Fruit fly (Drosophila melanogaster) whole organism, embryonic: Measurements from ENCODE around the gene CG10337.

Source experiments
- CG11398 ChIP-seq: fragments of 200-800 bp; sonication (Bioruptor generic); optimal IDR thresholded peaks from 2 replicates; lab custom pipeline; 2016; ENCODE audit warnings: missing biosample characterization, missing genetic modification characterization
- CG11560 ChIP-seq: fragments of 200-800 bp; sonication (Bioruptor generic); IDR thresholded peaks from 3 replicates; pipeline ENCODE4 v1.3.6; 2022; ENCODE audit warnings: missing biosample characterization, missing genetic modification characterization
- CG12236 ChIP-seq: fragments of 200-800 bp; sonication (Bioruptor generic); optimal IDR thresholded peaks from 2 replicates; lab custom pipeline; 2016; ENCODE audit warnings: missing biosample characterization, missing genetic modification characterization
- CG12744 ChIP-seq: fragments of 200-800 bp; sonication (Bioruptor generic); optimal IDR thresholded peaks from 2 replicates; lab custom pipeline; 2016; ENCODE audit warnings: missing biosample characterization, missing genetic modification characterization
- CG13894 ChIP-seq: fragments of 200-800 bp; sonication (Bioruptor generic); optimal IDR thresholded peaks from 3 replicates; lab custom pipeline; 2018; ENCODE audit warnings: missing biosample characterization, mild to moderate bottlenecking, missing genetic modification characterization, moderate library complexity
- CG14050 ChIP-seq: fragments of 200-800 bp; sonication (Bioruptor generic); IDR thresholded peaks from 3 replicates; pipeline ENCODE4 v1.3.6; 2022; ENCODE audit warnings: missing biosample characterization, missing genetic modification characterization
- CG17385 ChIP-seq: fragments of 200-800 bp; sonication (Bioruptor generic); optimal IDR thresholded peaks from 3 replicates; lab custom pipeline; 2018; ENCODE audit warnings: missing biosample characterization, mild to moderate bottlenecking, missing genetic modification characterization
- CG2712 ChIP-seq: fragments of 200-800 bp; optimal IDR thresholded peaks from 3 replicates; lab custom pipeline; 2019; ENCODE audit warnings: missing biosample characterization, mild to moderate bottlenecking, missing genetic modification characterization, moderate library complexity
- CG3281 ChIP-seq: fragments of 200-800 bp; sonication (Bioruptor generic); optimal IDR thresholded peaks from 3 replicates; lab custom pipeline; 2017; ENCODE audit warnings: missing biosample characterization, mild to moderate bottlenecking, missing genetic modification characterization
- CG3726 ChIP-seq: fragments of 200-800 bp; sonication (Bioruptor generic); IDR thresholded peaks from 3 replicates; pipeline ENCODE4, ENCODE4 v1.3.6; 2022; ENCODE audit warnings: missing biosample characterization, missing genetic modification characterization
- CG4707 ChIP-seq: fragments of 200-800 bp; sonication (Bioruptor generic); optimal IDR thresholded peaks from 2 replicates; lab custom pipeline; 2018; ENCODE audit warnings: missing biosample characterization, mild to moderate bottlenecking, missing genetic modification characterization, moderate library complexity
- CG4730 ChIP-seq: fragments of 200-800 bp; sonication (Bioruptor generic); IDR thresholded peaks from 2 replicates; pipeline ENCODE4 v1.3.6; 2022; ENCODE audit warnings: missing biosample characterization, missing genetic modification characterization
- CG4820 ChIP-seq: fragments of 200-800 bp; sonication (Bioruptor generic); optimal IDR thresholded peaks from 3 replicates; lab custom pipeline; 2016; ENCODE audit warnings: missing biosample characterization, missing genetic modification characterization
- CG5953 ChIP-seq: fragments of 200-800 bp; sonication (Bioruptor generic); IDR thresholded peaks from 2 replicates; pipeline ENCODE4 v1.3.6; 2022; ENCODE audit warnings: missing biosample characterization, missing genetic modification characterization
- CG6175 ChIP-seq: fragments of 200-800 bp; sonication (Bioruptor generic); IDR thresholded peaks from 3 replicates; pipeline ENCODE4 v1.3.6; 2022; ENCODE audit warnings: missing biosample characterization, missing genetic modification characterization
- CG6791 ChIP-seq: fragments of 200-800 bp; sonication (Bioruptor generic); IDR thresholded peaks from 3 replicates; pipeline ENCODE4 v1.3.6; 2022; ENCODE audit warnings: missing biosample characterization, missing genetic modification characterization; ENCODE audit not compliant: partially characterized antibody
- CG6854 ChIP-seq: fragments of 200-800 bp; sonication (Bioruptor generic); optimal IDR thresholded peaks from 3 replicates; lab custom pipeline; 2017; ENCODE audit warnings: missing biosample characterization, mild to moderate bottlenecking, missing genetic modification characterization
- CG8089 ChIP-seq: fragments of 200-800 bp; sonication (Bioruptor generic); optimal IDR thresholded peaks from 3 replicates; lab custom pipeline; 2016; ENCODE audit warnings: missing biosample characterization, missing genetic modification characterization
- CG8281 ChIP-seq: fragments of 200-800 bp; sonication (Bioruptor generic); optimal IDR thresholded peaks from 2 replicates; lab custom pipeline; 2018; ENCODE audit warnings: missing biosample characterization, mild to moderate bottlenecking, missing genetic modification characterization, moderate library complexity
- CG9797 ChIP-seq: fragments of 200-800 bp; sonication (Bioruptor generic); optimal IDR thresholded peaks from 3 replicates; lab custom pipeline; 2018; ENCODE audit warnings: missing biosample characterization, mild to moderate bottlenecking, missing genetic modification characterization
- Dfd ChIP-seq, 2 experiments: fragments of >200 bp; optimal IDR thresholded peaks; 2 replicates each; lab custom pipeline; 2017; ENCODE audit warnings: missing biosample characterization in 2 of 2, missing genetic modification characterization in 2 of 2
- ERR ChIP-seq: fragments of 200-800 bp; sonication (Bioruptor generic); optimal IDR thresholded peaks from 2 replicates; lab custom pipeline; 2016; ENCODE audit warnings: missing biosample characterization, missing genetic modification characterization
- Gsc ChIP-seq: fragments of 200-800 bp; sonication (Bioruptor generic); IDR thresholded peaks from 2 replicates; pipeline ENCODE4 v1.3.6; 2022; ENCODE audit warnings: missing biosample characterization, missing genetic modification characterization
- Hand ChIP-seq: fragments of 200-800 bp; sonication (Bioruptor generic); optimal IDR thresholded peaks from 2 replicates; lab custom pipeline; 2017; ENCODE audit warnings: mild to moderate bottlenecking, missing biosample characterization, missing genetic modification reagents, missing genetic modification characterization
- Hey ChIP-seq: fragments of 200-800 bp; sonication (Bioruptor generic); optimal IDR thresholded peaks from 3 replicates; lab custom pipeline; 2018; ENCODE audit warnings: missing biosample characterization, mild to moderate bottlenecking, missing genetic modification characterization
- Hsf ChIP-seq: fragments of 200-800 bp; sonication (Bioruptor generic); optimal IDR thresholded peaks from 3 replicates; lab custom pipeline; 2016; ENCODE audit warnings: missing biosample characterization, missing genetic modification characterization
- Med ChIP-seq: fragments of 200-800 bp; sonication (Bioruptor generic); peaks from one replicate; lab custom pipeline; 2016; ENCODE audit warnings: missing biosample characterization, missing genetic modification characterization, mild to moderate bottlenecking, inconsistent platforms, moderate library complexity
- Meics ChIP-seq: fragments of 200-800 bp; sonication (Bioruptor generic); optimal IDR thresholded peaks from 2 replicates; lab custom pipeline; 2017; ENCODE audit warnings: missing biosample characterization, mild to moderate bottlenecking, missing genetic modification characterization
- NC2β ChIP-seq: fragments of 200-800 bp; sonication (Bioruptor generic); optimal IDR thresholded peaks from 2 replicates; lab custom pipeline; 2016; ENCODE audit warnings: missing biosample characterization, missing genetic modification characterization
- NK7.1 ChIP-seq: fragments of 200-800 bp; sonication (Bioruptor generic); optimal IDR thresholded peaks from 3 replicates; lab custom pipeline; 2016; ENCODE audit warnings: missing biosample characterization, missing genetic modification characterization
- PHDP ChIP-seq: fragments of 200-800 bp; sonication (Bioruptor generic); optimal IDR thresholded peaks from 3 replicates; lab custom pipeline; 2018; ENCODE audit warnings: missing biosample characterization, mild to moderate bottlenecking, missing genetic modification characterization, moderate library complexity
- Sox102F ChIP-seq: fragments of 200-800 bp; sonication (Bioruptor generic); optimal IDR thresholded peaks from 2 replicates; lab custom pipeline; 2018; ENCODE audit warnings: missing biosample characterization, mild to moderate bottlenecking, missing genetic modification characterization, moderate library complexity
- al ChIP-seq: fragments of 200-800 bp; sonication (Bioruptor generic); IDR thresholded peaks from 2 replicates; pipeline ENCODE4 v1.3.6; 2022; ENCODE audit warnings: missing biosample characterization, missing genetic modification characterization
- disco-r ChIP-seq: fragments of 200-800 bp; sonication (Bioruptor generic); optimal IDR thresholded peaks from 2 replicates; lab custom pipeline; 2016; ENCODE audit warnings: missing biosample characterization, missing genetic modification characterization
- dmrt11E ChIP-seq: fragments of 200-800 bp; sonication (Bioruptor generic); optimal IDR thresholded peaks from 3 replicates; lab custom pipeline; 2018; ENCODE audit warnings: missing biosample characterization, mild to moderate bottlenecking, missing genetic modification characterization, moderate library complexity
- gcm ChIP-seq: fragments of 200-800 bp; sonication (Bioruptor generic); optimal IDR thresholded peaks from 2 replicates; lab custom pipeline; 2019; ENCODE audit warnings: missing biosample characterization, mild to moderate bottlenecking, missing genetic modification characterization, moderate library complexity
- hb ChIP-seq: fragments of 200-800 bp; sonication (Bioruptor generic); IDR thresholded peaks from 3 replicates; pipeline ENCODE4 v1.3.6; 2022; ENCODE audit warnings: missing biosample characterization, missing genetic modification characterization; ENCODE audit not compliant: partially characterized antibody
- ind ChIP-seq: fragments of 200-800 bp; sonication (Bioruptor generic); optimal IDR thresholded peaks from 3 replicates; lab custom pipeline; 2016; ENCODE audit warnings: missing biosample characterization, missing genetic modification characterization
- pnt ChIP-seq: fragments of 200-800 bp; sonication (Bioruptor generic); optimal IDR thresholded peaks from 3 replicates; lab custom pipeline; 2016; ENCODE audit warnings: missing biosample characterization, missing genetic modification characterization
- pros ChIP-seq: fragments of 200-800 bp; sonication (Bioruptor generic); optimal IDR thresholded peaks from 3 replicates; lab custom pipeline; 2019; ENCODE audit warnings: missing biosample characterization, mild to moderate bottlenecking, missing genetic modification characterization, moderate library complexity
- pum ChIP-seq: fragments of 200-800 bp; sonication (Bioruptor generic); optimal IDR thresholded peaks from 2 replicates; lab custom pipeline; 2016; ENCODE audit warnings: missing biosample characterization, missing genetic modification characterization
- sens ChIP-seq: fragments of 200-800 bp; sonication (Bioruptor generic); peaks from one replicate; lab custom pipeline; 2016; ENCODE audit warnings: missing biosample characterization, missing genetic modification characterization
- sisA ChIP-seq: fragments of 200-800 bp; sonication (Bioruptor generic); IDR thresholded peaks from 2 replicates; pipeline ENCODE4 v1.3.6; 2022; ENCODE audit warnings: missing biosample characterization, missing genetic modification characterization
- slou ChIP-seq: fragments of 200-800 bp; sonication (Bioruptor generic); optimal IDR thresholded peaks from 3 replicates; lab custom pipeline; 2016; ENCODE audit warnings: missing biosample characterization, missing genetic modification characterization
- sr ChIP-seq: fragments of 200-800 bp; sonication (Bioruptor generic); IDR thresholded peaks from 3 replicates; pipeline ENCODE4 v1.3.6; 2022; ENCODE audit warnings: missing biosample characterization, missing genetic modification characterization
- stc ChIP-seq: fragments of 200-800 bp; sonication (Bioruptor generic); IDR thresholded peaks from 2 replicates; pipeline ENCODE4 v1.3.6; 2022; ENCODE audit warnings: missing biosample characterization, missing genetic modification characterization
- trem ChIP-seq: fragments of 200-800 bp; optimal IDR thresholded peaks from 3 replicates; lab custom pipeline; 2019; ENCODE audit warnings: missing biosample characterization, mild to moderate bottlenecking, missing genetic modification characterization, moderate library complexity
- unc-4 ChIP-seq: fragments of 200-800 bp; sonication (Bioruptor generic); IDR thresholded peaks from 2 replicates; pipeline ENCODE4 v1.3.6; 2022; ENCODE audit warnings: missing biosample characterization, missing genetic modification characterization; ENCODE audit not compliant: partially characterized antibody
- wor ChIP-seq: fragments of 200-800 bp; sonication (Bioruptor generic); IDR thresholded peaks from 2 replicates; pipeline ENCODE4 v1.3.6; 2022; ENCODE audit warnings: missing biosample characterization, missing genetic modification characterization
- z ChIP-seq: fragments of 200-800 bp; sonication (Bioruptor generic); IDR thresholded peaks from 3 replicates; pipeline ENCODE4 v1.3.6; 2022; ENCODE audit warnings: missing biosample characterization, missing genetic modification characterization

Gene CG10337

DNA sequence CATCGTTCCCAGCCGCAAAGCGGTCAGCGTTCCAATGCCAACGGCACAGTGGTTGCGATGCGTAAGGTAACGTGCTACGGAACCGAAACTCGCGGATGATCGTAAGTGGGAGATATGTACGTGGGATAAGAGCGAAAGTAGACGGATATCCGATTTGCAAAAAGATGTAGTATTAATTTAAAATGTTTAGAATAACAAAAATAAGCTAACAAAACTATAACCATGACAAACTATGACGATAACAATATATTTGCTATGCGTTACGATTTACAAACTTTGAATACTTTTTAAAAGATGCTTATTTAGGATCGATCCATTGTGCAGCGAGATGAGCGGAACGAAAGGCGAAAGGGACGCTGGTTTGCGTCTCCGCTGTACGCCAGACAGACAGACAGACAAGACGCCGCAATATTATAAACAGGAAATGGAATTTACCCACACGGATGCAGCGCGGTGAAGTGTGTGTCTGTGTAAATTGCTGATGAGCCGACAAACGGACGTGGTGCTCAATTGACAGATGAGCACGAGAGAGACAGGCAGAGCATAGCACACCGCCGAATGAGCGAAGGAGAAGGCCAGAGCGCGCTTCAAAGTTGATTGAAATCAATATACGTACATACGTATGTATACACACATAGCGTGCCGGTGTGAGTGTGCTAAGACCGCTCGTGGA is 29.0 kb upstream of the CG10337 start (continued):
- TF ChIP-seq Hsf (GFP tag; lab: Kevin White, UChicago) (peak; percentile 98), CG8089 (GFP tag; lab: Kevin White, UChicago) (peak; percentile 93), CG4730 (GFP tag; lab: Robert Waterston, UW) (peak; percentile 93), ind (GFP tag; lab: Kevin White, UChicago) (peak; percentile 97), CG6791 (0 out of 3 replicates have a peak, but pooled peaks have one; percentile 14), CG13894 (tag; lab: Kevin White, UChicago) (peak; percentile 75), CG6175 (no peak; the same call in 1 of the 3 replicates), gcm (GFP tag; lab: Kevin White, UChicago) (peak; percentile 85), CG5953 (GFP tag; lab: Robert Waterston, UW) (peak; percentile 70), Gsc (GFP tag; lab: Robert Waterston, UW) (no peak), dmrt11E (tag; lab: Kevin White, UChicago) (peak; percentile 95), pros (GFP tag; lab: Kevin White, UChicago) (peak; percentile 93), disco-r (GFP tag; lab: Kevin White, UChicago) (peak; percentile 94), Meics (GFP tag; lab: Kevin White, UChicago) (peak; percentile 98), CG9797 (peak; percentile 51), sisA (GFP tag; lab: Robert Waterston, UW) (peak; percentile 94), pum (GFP tag; lab: Kevin White, UChicago) (peak; percentile 96), unc-4 (GFP tag; lab: Robert Waterston, UW) (no peak), wor (peak; percentile 93), ERR (GFP tag; lab: Kevin White, UChicago) (peak; percentile 92), slou (GFP tag; lab: Kevin White, UChicago) (peak; percentile 96), PHDP (tag; lab: Kevin White, UChicago) (peak; percentile 95), sr (GFP tag; lab: Robert Waterston, UW) (0 out of 3 replicates have a peak, but pooled peaks have one; percentile 44), CG12744 (peak; percentile 96), CG14050 (GFP tag; lab: Robert Waterston, UW) (peak; percentile 90), CG6854 (peak; percentile 91), NC2β (GFP tag; lab: Kevin White, UChicago) (peak; percentile 94), CG12236 (GFP tag; lab: Kevin White, UChicago) (peak; percentile 90), CG8281 (tag; lab: Kevin White, UChicago) (peak; percentile 79), Hand (GFP tag; lab: Kevin White, UChicago) (peak; percentile 85), CG11560 (tag; lab: Robert Waterston, UW) (peak; percentile 90), CG3726 (GFP tag; lab: Robert Waterston, UW) (peak; percentile 93; the same call in 2 of the 3 replicates), hb (GFP tag; lab: Robert Waterston, UW) (no peak), sens (peak; percentile 100), stc (GFP tag; lab: Robert Waterston, UW) (peak; percentile 94), Hey (peak; percentile 63), CG3281 (GFP tag; lab: Kevin White, UChicago) (peak; percentile 97), CG11398 (GFP tag; lab: Kevin White, UChicago) (peak; percentile 95), Sox102F (GFP tag; lab: Kevin White, UChicago) (peak; percentile 97), al (peak; percentile 95), CG2712 (peak; percentile 98), pnt (GFP tag; lab: Kevin White, UChicago) (peak; percentile 96), Dfd (GFP tag; optimal IDR thresholded peaks at IDR 0.05; lab: Kevin White, UChicago) (no peak), CG4820 (GFP tag; lab: Kevin White, UChicago) (peak; percentile 94), z (GFP tag; lab: Robert Waterston, UW) (peak; percentile 87), CG4707 (peak; percentile 99), CG17385 (peak; percentile 86), NK7.1 (GFP tag; lab: Kevin White, UChicago) (peak; percentile 96), trem (tag; lab: Kevin White, UChicago) (peak; percentile 91), Med (GFP tag; lab: Kevin White, UChicago) (peak; percentile 99)
